Worm (Caenorhabditis elegans) whole organism, L3 larva: ENCODE results near the gene T12G3.4.

ENCODE experiments used
- ZK546.5 ChIP-seq: sonication (generic microtip); optimal IDR thresholded peaks from 2 replicates; lab custom pipeline; 2017; ENCODE audit warnings: missing biosample characterization, missing genetic modification characterization
- aly-2 ChIP-seq: fragments of 150-350 bp; optimal IDR thresholded peaks from 2 replicates; lab custom pipeline; 2014; ENCODE audit warnings: missing biosample characterization, missing genetic modification characterization
- ama-1 ChIP-seq: fragments of 150-350 bp; optimal IDR thresholded peaks from 2 replicates; lab custom pipeline; 2018
- ceh-16 ChIP-seq: sonication (generic microtip); optimal IDR thresholded peaks from 2 replicates; lab custom pipeline; 2017; ENCODE audit warnings: missing biosample characterization, missing genetic modification characterization
- ceh-82 ChIP-seq: fragments of 150-350 bp; optimal IDR thresholded peaks from 2 replicates; lab custom pipeline; 2014; ENCODE audit warnings: missing biosample characterization, missing genetic modification characterization
- ceh-9 ChIP-seq: sonication (generic microtip); optimal IDR thresholded peaks from 2 replicates; lab custom pipeline; 2018; ENCODE audit warnings: missing biosample characterization, missing genetic modification characterization
- daf-12 ChIP-seq: fragments of 150-350 bp; optimal IDR thresholded peaks from 2 replicates; lab custom pipeline; 2014; ENCODE audit warnings: missing biosample characterization, missing genetic modification reagents, missing genetic modification characterization
- egl-27 ChIP-seq: sonication (generic microtip); optimal IDR thresholded peaks from 4 replicates; lab custom pipeline; 2017; ENCODE audit warnings: missing biosample characterization, missing genetic modification reagents, missing genetic modification characterization
- egl-5 ChIP-seq: fragments of 150-350 bp; optimal IDR thresholded peaks from 2 replicates; lab custom pipeline; 2017; ENCODE audit warnings: missing biosample characterization, missing genetic modification reagents, missing genetic modification characterization, inconsistent platforms
- elt-1 ChIP-seq: fragments of 150-350 bp; optimal IDR thresholded peaks from 2 replicates; lab custom pipeline; 2014; ENCODE audit warnings: missing biosample characterization, missing genetic modification characterization
- elt-2 ChIP-seq: sonication (generic microtip); optimal IDR thresholded peaks from 2 replicates; lab custom pipeline; 2016; ENCODE audit warnings: missing genetic modification reagents, mild to moderate bottlenecking, missing genetic modification characterization, missing compliant biosample characterization
- elt-3 ChIP-seq, 3 experiments: fragments of 150-350 bp in 1 of 3; sonication (generic microtip) in 2 of 3; optimal IDR thresholded peaks; 2 replicates in 2 of 3; 4 replicates in 1 of 3; lab custom pipeline; 2014 to 2017; ENCODE audit warnings: missing biosample characterization in 3 of 3, missing genetic modification characterization in 3 of 3
- fkh-10 ChIP-seq: sonication (generic microtip); optimal IDR thresholded peaks from 2 replicates; lab custom pipeline; 2017; ENCODE audit warnings: missing biosample characterization, missing genetic modification reagents, missing genetic modification characterization
- fkh-2 ChIP-seq: fragments of 150-350 bp; optimal IDR thresholded peaks from 2 replicates; lab custom pipeline; 2014; ENCODE audit warnings: missing biosample characterization, missing genetic modification reagents, missing genetic modification characterization
- fos-1 ChIP-seq: fragments of 150-350 bp; optimal IDR thresholded peaks from 2 replicates; lab custom pipeline; 2014; ENCODE audit warnings: missing biosample characterization, missing genetic modification characterization
- hmg-11 ChIP-seq: sonication (generic microtip); optimal IDR thresholded peaks from 2 replicates; lab custom pipeline; 2016; ENCODE audit warnings: missing genetic modification characterization, missing compliant biosample characterization
- jun-1 ChIP-seq: fragments of 150-350 bp; optimal IDR thresholded peaks from 2 replicates; lab custom pipeline; 2014; ENCODE audit warnings: missing biosample characterization, missing genetic modification reagents, missing genetic modification characterization
- lin-15B ChIP-seq: fragments of 150-350 bp; optimal IDR thresholded peaks from 2 replicates; lab custom pipeline; 2014; ENCODE audit warnings: missing biosample characterization, missing genetic modification characterization
- lin-39 ChIP-seq: fragments of 150-350 bp; optimal IDR thresholded peaks from 2 replicates; lab custom pipeline; 2018; ENCODE audit warnings: missing biosample characterization, missing genetic modification reagents, missing genetic modification characterization
- lsy-12 ChIP-seq: sonication (generic microtip); optimal IDR thresholded peaks from 2 replicates; lab custom pipeline; 2016; ENCODE audit warnings: mild to moderate bottlenecking, missing genetic modification characterization, missing compliant biosample characterization
- mdl-1 ChIP-seq: fragments of 150-350 bp; optimal IDR thresholded peaks from 2 replicates; lab custom pipeline; 2014; ENCODE audit warnings: missing biosample characterization, missing genetic modification characterization
- mml-1 ChIP-seq: fragments of 150-350 bp; sonication (generic microtip); optimal IDR thresholded peaks from 3 replicates; lab custom pipeline; 2014; ENCODE audit warnings: missing biosample characterization, missing genetic modification characterization
- nfya-1 ChIP-seq: sonication (generic microtip); optimal IDR thresholded peaks from 2 replicates; lab custom pipeline; 2017; ENCODE audit warnings: missing genetic modification characterization, mild to moderate bottlenecking, missing compliant biosample characterization, antibody characterized with exemption, moderate library complexity; ENCODE audit not compliant: insufficient read depth
- nhr-11 ChIP-seq: fragments of 150-350 bp; optimal IDR thresholded peaks from 2 replicates; lab custom pipeline; 2014; ENCODE audit warnings: missing biosample characterization, missing genetic modification characterization
- nhr-12 ChIP-seq: fragments of 150-350 bp; optimal IDR thresholded peaks from 2 replicates; lab custom pipeline; 2014; ENCODE audit warnings: missing biosample characterization, missing genetic modification characterization
- nhr-23 ChIP-seq: fragments of 150-350 bp; optimal IDR thresholded peaks from 2 replicates; lab custom pipeline; 2014; ENCODE audit warnings: missing biosample characterization, missing genetic modification reagents, missing genetic modification characterization
- nhr-25 ChIP-seq: sonication (generic microtip); optimal IDR thresholded peaks from 2 replicates; lab custom pipeline; 2017; ENCODE audit warnings: missing biosample characterization, missing genetic modification characterization
- nhr-43 ChIP-seq: sonication (generic microtip); optimal IDR thresholded peaks from 2 replicates; lab custom pipeline; 2016; ENCODE audit warnings: mild to moderate bottlenecking, missing genetic modification characterization, missing compliant biosample characterization; ENCODE audit not compliant: poor library complexity, severe bottlenecking
- nhr-67 ChIP-seq: fragments of 150-350 bp; optimal IDR thresholded peaks from 2 replicates; lab custom pipeline; 2014; ENCODE audit warnings: missing biosample characterization, missing genetic modification characterization
- nhr-76 ChIP-seq: fragments of 150-350 bp; sonication (generic microtip); optimal IDR thresholded peaks from 5 replicates; lab custom pipeline; 2014; ENCODE audit warnings: missing biosample characterization, missing genetic modification characterization
- nhr-77 ChIP-seq: fragments of 150-350 bp; optimal IDR thresholded peaks from 2 replicates; lab custom pipeline; 2014; ENCODE audit warnings: missing biosample characterization, missing genetic modification characterization
- pha-4 ChIP-seq: fragments of 150-350 bp; optimal IDR thresholded peaks from 2 replicates; lab custom pipeline; 2014; ENCODE audit warnings: missing biosample characterization, missing genetic modification reagents, missing genetic modification characterization
- pqm-1 ChIP-seq: fragments of 150-350 bp; optimal IDR thresholded peaks from 2 replicates; lab custom pipeline; 2017; ENCODE audit warnings: missing biosample characterization, missing genetic modification characterization, inconsistent platforms
- sea-2 ChIP-seq: fragments of 150-350 bp; sonication (generic microtip); optimal IDR thresholded peaks from 4 replicates; lab custom pipeline; 2014; ENCODE audit warnings: missing biosample characterization, missing genetic modification reagents, missing genetic modification characterization
- skn-1 ChIP-seq: fragments of 150-350 bp; optimal IDR thresholded peaks from 2 replicates; lab custom pipeline; 2014; ENCODE audit warnings: missing biosample characterization, missing genetic modification characterization
- snpc-4 ChIP-seq: fragments of 150-350 bp; optimal IDR thresholded peaks from 2 replicates; lab custom pipeline; 2014; ENCODE audit warnings: missing biosample characterization, missing genetic modification characterization
- unc-39 ChIP-seq: sonication (generic microtip); optimal IDR thresholded peaks from 4 replicates; lab custom pipeline; 2017; ENCODE audit warnings: missing biosample characterization, missing genetic modification characterization
- unc-62 ChIP-seq: fragments of 150-350 bp; sonication (generic microtip); optimal IDR thresholded peaks from 4 replicates; lab custom pipeline; 2014; ENCODE audit warnings: missing biosample characterization, missing genetic modification reagents, missing genetic modification characterization
- zag-1 ChIP-seq: fragments of 150-350 bp; optimal IDR thresholded peaks from 2 replicates; lab custom pipeline; 2014; ENCODE audit warnings: missing biosample characterization, missing genetic modification characterization
- ztf-4 ChIP-seq: fragments of 150-350 bp; optimal IDR thresholded peaks from 2 replicates; lab custom pipeline; 2014; ENCODE audit warnings: missing biosample characterization, missing genetic modification characterization

The T12G3.4 gene

ce11 chrIV:12013120-12013519 is 34.9 kb upstream of the T12G3.4 start, which contains the start of gene spe-17:
Gene spe-17, plus strand, starts transcription at chrIV:12013420.
- TF ChIP-seq lin-39 (tag; lab: Kevin White, UChicago) (no peak), nhr-67 (tag; lab: Kevin White, UChicago) (no peak), egl-27 (tag; lab: Kevin White, UChicago) (no peak), nhr-77 (tag; lab: Kevin White, UChicago) (no peak), nhr-76 (no peak), jun-1 (no peak), mml-1 (tag; lab: Kevin White, UChicago) (no peak), ceh-9 (tag; lab: Kevin White, UChicago) (no peak), nhr-23 (tag; lab: Kevin White, UChicago) (no peak), sea-2 (no peak), skn-1 (tag; lab: Kevin White, UChicago) (no peak), pqm-1 (no peak), nhr-11 (no peak)

ce11 chrIV:12015586-12015985 is 32.5 kb upstream of the T12G3.4 start, which contains the start of gene lips-6:
Gene lips-6, minus strand, starts transcription at chrIV:12015686.
- TF ChIP-seq aly-2 (tag; lab: Kevin White, UChicago) (no peak), snpc-4 (tag; lab: Kevin White, UChicago) (no peak), mml-1 (tag; lab: Kevin White, UChicago) (no peak), nhr-11 (no peak), nhr-77 (tag; lab: Kevin White, UChicago) (no peak), daf-12 (tag; lab: Kevin White, UChicago) (no peak), skn-1 (tag; lab: Kevin White, UChicago) (no peak), ZK546.5 (no peak), mdl-1 (no peak), ama-1 (lab: Kevin White, UChicago) (no peak), nfya-1 (tag; lab: Kevin White, UChicago) (no peak), ceh-9 (tag; lab: Kevin White, UChicago) (no peak), fos-1 (tag; lab: Kevin White, UChicago) (no peak)

- TF ChIP-seq nhr-76 (no peak), nhr-43 (peak; percentile 10), ceh-16 (tag; lab: Kevin White, UChicago) (no peak), nhr-67 (tag; lab: Kevin White, UChicago) (no peak), fkh-2 (tag; lab: Kevin White, UChicago) (no peak), ztf-4 (tag; lab: Kevin White, UChicago) (no peak), unc-62 (GFP tag; lab: Kevin White, UChicago) (no peak), lin-39 (tag; lab: Kevin White, UChicago) (no peak), ZK546.5 (no peak), nhr-25 (tag; lab: Kevin White, UChicago) (peak; percentile 80), zag-1 (tag; lab: Kevin White, UChicago) (no peak), elt-3 (tag; optimal IDR thresholded peaks at IDR 0.05; lab: Kevin White, UChicago) (no peak), nfya-1 (tag; lab: Kevin White, UChicago) (no peak)
Observed at ce11 chrIV:12018920-12019319, 29.1 kb upstream of the T12G3.4 start.

- TF ChIP-seq ceh-9 (tag; lab: Kevin White, UChicago): no peak
- TF ChIP-seq nhr-25 (tag; lab: Kevin White, UChicago): peak; percentile 92
- no peak for TF ChIP-seq fkh-10
- TF ChIP-seq nhr-43: peak; percentile 73
- peak; percentile 89 for TF ChIP-seq elt-1 (tag; lab: Kevin White, UChicago)
- no peak for TF ChIP-seq egl-27 (tag; lab: Kevin White, UChicago)
Observed at ce11 chrIV:12021360-12021759, 26.7 kb upstream of the T12G3.4 start.

ce11 chrIV:12029074-12029473 is 19.0 kb upstream of the T12G3.4 start, which contains the start of gene tgn-38:
Gene tgn-38, minus strand, starts transcription at chrIV:12029174.
- no peak for TF ChIP-seq elt-2 (tag; lab: Kevin White, UChicago)

ce11 chrIV:12029722-12030182 is 18.3 kb upstream of the T12G3.4 start, which contains the start of gene T12G3.11:
Gene T12G3.11, minus strand, starts transcription at chrIV:12029772.
- TF ChIP-seq lin-15B (tag; lab: Kevin White, UChicago) (peak; percentile 67), nhr-67 (tag; lab: Kevin White, UChicago) (no peak), egl-5 (peak; percentile 29), nhr-25 (tag; lab: Kevin White, UChicago) (peak; percentile 8), nhr-12 (no peak), unc-39 (tag; lab: Kevin White, UChicago) (no peak), fkh-2 (tag; lab: Kevin White, UChicago) (no peak), elt-3 (tag; optimal IDR thresholded peaks at IDR 0.05; lab: Kevin White, UChicago) (no peak), nhr-23 (tag; lab: Kevin White, UChicago) (peak; percentile 14), nfya-1 (tag; lab: Kevin White, UChicago) (peak; percentile 50), ZK546.5 (no peak), nhr-11 (no peak), ceh-82 (tag; lab: Kevin White, UChicago) (no peak), snpc-4 (tag; lab: Kevin White, UChicago) (peak; percentile 26), lsy-12 (tag; lab: Kevin White, UChicago) (no peak), jun-1 (no peak), pha-4 (tag; lab: Kevin White, UChicago) (peak; percentile 46), hmg-11 (tag; lab: Kevin White, UChicago) (peak; percentile 40), nhr-76 (no peak)
- TF ChIP-seq, all 47 proteins: peak for 8
